Fruit fly (Drosophila melanogaster) whole organism, pupa: ENCODE results near the gene CG9150.

Experiments
- CG13204 ChIP-seq: fragments of 200-800 bp; sonication (Bioruptor generic); optimal IDR thresholded peaks from 2 replicates; lab custom pipeline; 2018; ENCODE audit warnings: missing biosample characterization, mild to moderate bottlenecking, missing genetic modification characterization, moderate library complexity
- CG17806 ChIP-seq: fragments of 200-800 bp; sonication (Bioruptor generic); optimal IDR thresholded peaks from 2 replicates; lab custom pipeline; 2018; ENCODE audit warnings: missing biosample characterization, mild to moderate bottlenecking, missing genetic modification characterization, moderate library complexity
- CG4496 ChIP-seq: fragments of 200-800 bp; sonication (Bioruptor generic); IDR thresholded peaks from 3 replicates; pipeline ENCODE4 v1.3.6; 2022; ENCODE audit warnings: missing biosample characterization, missing genetic modification characterization
- EcR ChIP-seq: fragments of 200-800 bp; sonication (Bioruptor generic); optimal IDR thresholded peaks from 3 replicates; lab custom pipeline; 2019; ENCODE audit warnings: missing biosample characterization, missing genetic modification characterization, mild to moderate bottlenecking, moderate library complexity, missing genetic modification reagents
- Snoo ChIP-seq: fragments of 200-800 bp; sonication (Bioruptor generic); optimal IDR thresholded peaks from 3 replicates; lab custom pipeline; 2017; ENCODE audit warnings: missing biosample characterization, mild to moderate bottlenecking, missing genetic modification characterization, inconsistent platforms
- fd96Ca ChIP-seq: fragments of 200-800 bp; sonication (Bioruptor generic); IDR thresholded peaks from 3 replicates; pipeline ENCODE4 v1.3.6; 2022; ENCODE audit warnings: missing biosample characterization, missing genetic modification characterization
- rn ChIP-seq: fragments of 200-800 bp; sonication (Bioruptor generic); IDR thresholded peaks from 2 replicates; pipeline ENCODE4 v1.3.6; 2022; ENCODE audit warnings: missing biosample characterization, missing genetic modification characterization

DNA sequence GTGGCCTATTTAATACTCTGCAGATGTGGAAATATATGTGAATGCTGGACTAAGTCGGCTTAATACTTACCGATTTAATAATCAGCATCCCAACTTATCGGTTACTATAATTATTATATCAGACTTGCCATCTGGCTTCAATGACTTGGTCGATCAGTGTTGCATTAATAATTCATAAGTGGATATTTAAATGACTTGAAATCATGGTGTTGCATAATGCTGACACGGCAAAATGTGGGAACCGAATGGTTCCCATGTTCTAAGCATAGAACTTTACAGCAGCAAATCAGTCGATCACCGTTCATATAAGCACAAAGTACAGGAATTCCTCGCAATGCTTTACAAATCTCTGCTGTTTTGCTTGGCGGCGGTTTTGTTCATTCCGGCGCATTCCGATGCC, 8.2 kb downstream of the CG9150 start, which contains the start of gene CG34180:
- TF ChIP-seq Snoo (tag; lab: Kevin White, UChicago) (no peak), CG4496 (GFP tag; lab: Robert Waterston, UW) (no peak), CG17806 (tag; lab: Kevin White, UChicago) (no peak), EcR (GFP tag; lab: Kevin White, UChicago) (no peak), CG13204 (GFP tag; lab: Kevin White, UChicago) (no peak), rn (no peak), fd96Ca (GFP tag; lab: Robert Waterston, UW) (no peak)
